Fruit fly (Drosophila melanogaster) whole organism: ENCODE data around the gene CG42583.

Experiments
- CG8478 ChIP-seq: fragments of >200 bp; optimal IDR thresholded peaks from 2 replicates; lab custom pipeline; 2018; ENCODE audit warnings: inconsistent platforms
- Dll ChIP-seq: fragments of >200 bp; optimal IDR thresholded peaks from 2 replicates; lab custom pipeline; 2017
- pan ChIP-seq: fragments of >200 bp; optimal IDR thresholded peaks from 2 replicates; lab custom pipeline; 2017
- psq ChIP-seq: fragments of >200 bp; optimal IDR thresholded peaks from 2 replicates; lab custom pipeline; 2017
- usp ChIP-seq: fragments of >200 bp; optimal IDR thresholded peaks from 2 replicates; lab custom pipeline; 2017; ENCODE audit warnings: missing biosample characterization, missing genetic modification characterization, mixed read lengths

- TF ChIP-seq pan (lab: Kevin White, UChicago) (no peak), CG8478 (lab: Kevin White, UChicago) (no peak), psq (lab: Kevin White, UChicago) (no peak), usp (GFP tag; lab: Kevin White, UChicago) (no peak), Dll (lab: Kevin White, UChicago) (no peak)
These were observed 33.9 kb downstream of the CG42583 start, which contains the start of gene AnxB10 for dm6 chrX:20173464-20173995.
